Worm (Caenorhabditis elegans): ENCODE results near the gene T26H5.14.

The T26H5.14 gene

DNA sequence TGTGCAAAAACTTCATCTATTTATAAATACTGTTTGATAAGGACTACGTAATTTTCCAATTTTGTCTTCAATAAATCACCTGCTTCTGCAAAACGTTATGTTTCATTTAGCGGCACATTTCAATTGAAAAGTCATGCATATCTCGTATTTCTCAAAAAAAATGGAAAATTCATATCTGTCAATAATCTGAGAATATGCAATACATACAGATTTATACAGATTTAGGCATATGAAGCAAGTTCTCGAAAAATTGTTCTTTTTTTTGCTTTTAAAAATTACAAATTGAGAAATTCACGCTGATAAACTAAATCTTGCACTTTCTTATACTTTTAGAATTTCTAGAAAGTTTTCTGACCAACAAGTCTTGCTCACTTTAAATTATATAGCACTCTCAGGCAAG, 4.8 kb upstream of the T26H5.14 start, which contains the start of gene T26H5.11:
Gene T26H5.11, minus strand, starts transcription at position 101 of the 400 bp plus-strand sequence.
- TF ChIP-seq sma-3 (GFP tag; optimal IDR thresholded peaks at IDR 0.05) (no peak), sem-4 (tag; optimal IDR thresholded peaks at IDR 0.05) (no peak), fos-1 (tag; optimal IDR thresholded peaks at IDR 0.05) (no peak), blmp-1 (tag; optimal IDR thresholded peaks at IDR 0.05; ENCODE audit: insufficient read depth) (no peak), C34F6.9 (tag; optimal IDR thresholded peaks at IDR 0.05) (no peak), ama-1 (optimal IDR thresholded peaks at IDR 0.05) (no peak), aly-2 (tag; optimal IDR thresholded peaks at IDR 0.05) (no peak), nhr-25 (tag; optimal IDR thresholded peaks at IDR 0.05) (no peak), lsy-2 (tag; optimal IDR thresholded peaks at IDR 0.05) (no peak), nhr-11 (tag; optimal IDR thresholded peaks at IDR 0.05) (no peak), mbf-1 (tag; optimal IDR thresholded peaks at IDR 0.05) (no peak), egl-27 (tag; optimal IDR thresholded peaks at IDR 0.05) (no peak), nhr-77 (tag; optimal IDR thresholded peaks at IDR 0.05) (no peak), nhr-12 (tag; optimal IDR thresholded peaks at IDR 0.05) (no peak), crh-2 (tag; optimal IDR thresholded peaks at IDR 0.05) (no peak), ceh-16 (tag; optimal IDR thresholded peaks at IDR 0.05) (no peak), unc-55 (GFP tag; optimal IDR thresholded peaks at IDR 0.05) (no peak)

DNA sequence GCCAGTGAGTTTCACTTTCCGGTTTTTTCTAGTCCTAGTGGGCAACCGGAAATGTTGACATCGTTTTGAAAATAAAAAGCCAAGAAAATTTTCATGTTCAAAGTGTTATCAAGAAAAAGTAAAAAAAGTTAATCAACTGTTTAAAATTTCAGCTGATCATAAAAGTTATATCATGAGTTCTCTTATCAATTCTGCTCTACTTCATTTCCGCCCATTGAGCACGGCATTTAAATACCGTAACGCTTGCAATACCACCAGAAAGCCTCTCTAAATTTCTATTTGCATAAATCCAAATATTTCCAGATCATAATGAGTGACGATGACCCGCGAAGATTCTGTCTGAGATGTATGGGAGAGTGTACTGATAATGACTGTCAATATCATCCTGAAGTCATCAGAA, 4.3 kb upstream of the T26H5.14 start, which contains the start of gene T26H5.9:
Gene T26H5.9, plus strand, starts transcription at position 302 of the 400 bp plus-strand sequence.
- TF ChIP-seq nhr-25 (tag; optimal IDR thresholded peaks at IDR 0.05) (no peak), fos-1 (tag; optimal IDR thresholded peaks at IDR 0.05) (peak; percentile 29)

DNA sequence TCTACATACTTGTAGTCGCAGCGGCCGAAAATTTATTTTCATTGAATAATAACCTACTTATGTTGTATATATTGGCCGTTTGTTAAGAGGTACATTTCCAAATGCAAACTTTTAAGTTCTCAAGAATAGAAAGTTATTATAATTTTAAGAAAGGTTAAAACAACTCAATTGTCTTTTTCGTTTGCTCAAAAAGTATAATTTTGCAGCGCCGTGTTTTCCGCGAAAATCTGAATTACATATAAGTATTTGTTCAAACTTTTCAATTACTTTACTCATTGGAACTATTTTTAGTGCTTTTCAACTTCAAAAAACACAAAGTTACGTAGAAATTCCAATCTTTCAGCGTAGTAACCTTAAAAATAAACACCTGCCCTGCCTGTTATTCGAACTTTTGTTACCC, 3.5 kb upstream of the T26H5.14 start, which contains the start of gene srh-239:
Gene srh-239, plus strand, starts transcription at position 301 of the 400 bp plus-strand sequence.
- TF ChIP-seq ceh-16 (tag; optimal IDR thresholded peaks at IDR 0.05) (no peak), unc-55 (GFP tag; optimal IDR thresholded peaks at IDR 0.05) (no peak), ztf-1 (GFP tag; conservative IDR thresholded peaks at IDR 0.05) (no peak), F13H6.1 (tag; optimal IDR thresholded peaks at IDR 0.05) (no peak), gmeb-1 (tag; optimal IDR thresholded peaks at IDR 0.05) (no peak), blmp-1 (tag; optimal IDR thresholded peaks at IDR 0.05; ENCODE audit: insufficient read depth) (no peak), unc-39 (tag; optimal IDR thresholded peaks at IDR 0.05) (no peak), elt-3 (tag; optimal IDR thresholded peaks at IDR 0.05) (no peak), lsy-2 (tag; optimal IDR thresholded peaks at IDR 0.05) (no peak), lin-11 (tag; optimal IDR thresholded peaks at IDR 0.05) (no peak), nhr-237 (tag; optimal IDR thresholded peaks at IDR 0.05) (no peak), nhr-129 (tag; optimal IDR thresholded peaks at IDR 0.05) (no peak), ceh-82 (tag; optimal IDR thresholded peaks at IDR 0.05) (no peak), lin-13 (GFP tag; optimal IDR thresholded peaks at IDR 0.05) (no peak), mbf-1 (tag; optimal IDR thresholded peaks at IDR 0.05) (no peak), lin-39 (tag; optimal IDR thresholded peaks at IDR 0.05) (no peak), nhr-25 (tag; optimal IDR thresholded peaks at IDR 0.05) (no peak), sma-3 (GFP tag; optimal IDR thresholded peaks at IDR 0.05) (no peak), ama-1 (optimal IDR thresholded peaks at IDR 0.05) (no peak), nhr-12 (tag; optimal IDR thresholded peaks at IDR 0.05) (no peak)

DNA sequence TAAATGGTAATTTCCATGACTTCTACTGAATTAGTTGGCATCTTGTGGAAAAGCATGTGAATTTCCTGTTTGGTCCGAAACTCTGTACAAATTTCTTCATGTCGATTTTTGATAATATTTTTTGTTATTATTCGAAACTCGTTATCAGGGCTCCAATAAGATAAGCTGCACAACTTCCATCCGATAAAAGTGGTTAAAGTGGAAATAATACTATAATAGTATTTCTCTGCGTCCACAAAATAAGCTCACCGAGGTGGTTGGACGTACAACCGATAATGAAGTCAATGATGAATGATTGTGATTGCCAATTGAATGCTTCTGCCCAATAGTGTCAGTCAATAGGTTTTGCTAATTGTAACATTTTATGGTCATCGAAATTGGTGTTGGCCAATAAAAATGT, 557 bp upstream of the T26H5.14 start, which contains the start of gene T26H5.4:
Gene T26H5.4, minus strand, starts transcription at position 294 of the 400 bp plus-strand sequence.
- TF ChIP-seq lin-11 (tag; optimal IDR thresholded peaks at IDR 0.05) (no peak), unc-39 (tag; optimal IDR thresholded peaks at IDR 0.05) (no peak), unc-55 (GFP tag; optimal IDR thresholded peaks at IDR 0.05) (no peak), fos-1 (tag; optimal IDR thresholded peaks at IDR 0.05) (peak; percentile 39)

DNA sequence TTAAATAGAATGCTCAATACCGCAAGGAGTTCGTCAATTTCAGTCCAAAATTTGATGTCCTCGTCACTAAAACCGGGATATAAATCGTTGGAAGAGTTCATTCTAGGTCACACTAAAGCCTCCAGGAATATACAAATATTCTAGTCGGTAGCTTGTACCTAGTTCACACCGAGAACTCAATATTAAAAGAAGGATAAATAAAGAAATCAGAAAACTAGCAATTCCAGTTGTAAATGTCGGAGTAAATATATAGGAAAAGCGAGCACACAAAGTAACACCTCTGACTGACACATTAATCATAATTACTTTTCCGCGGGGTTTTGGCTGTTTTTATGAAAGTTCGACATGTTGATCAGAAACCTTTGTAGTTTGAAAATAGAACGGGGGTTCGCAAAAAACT, 2.5 kb downstream of the T26H5.14 start, which contains the start of gene srw-33:
Gene srw-33, minus strand, starts transcription at position 101 of the 400 bp plus-strand sequence.
- TF ChIP-seq peb-1 (tag; optimal IDR thresholded peaks at IDR 0.05) (no peak), unc-39 (tag; optimal IDR thresholded peaks at IDR 0.05) (no peak), lin-11 (tag; optimal IDR thresholded peaks at IDR 0.05) (no peak), sem-4 (tag; optimal IDR thresholded peaks at IDR 0.05) (no peak), nhr-11 (tag; optimal IDR thresholded peaks at IDR 0.05) (no peak), sma-3 (GFP tag; optimal IDR thresholded peaks at IDR 0.05) (no peak), nhr-12 (tag; optimal IDR thresholded peaks at IDR 0.05) (no peak), ztf-11 (tag; optimal IDR thresholded peaks at IDR 0.05) (no peak), ztf-4 (tag; optimal IDR thresholded peaks at IDR 0.05) (no peak), elt-1 (tag; optimal IDR thresholded peaks at IDR 0.05) (no peak), ceh-82 (tag; optimal IDR thresholded peaks at IDR 0.05) (no peak), crh-2 (tag; optimal IDR thresholded peaks at IDR 0.05) (no peak), nhr-129 (tag; optimal IDR thresholded peaks at IDR 0.05) (no peak), Y55F3AM.14 (GFP tag; optimal IDR thresholded peaks at IDR 0.05) (no peak), R02D3.7 (tag; optimal IDR thresholded peaks at IDR 0.05) (no peak), F13H6.1 (tag; optimal IDR thresholded peaks at IDR 0.05) (no peak), nhr-6 (tag; optimal IDR thresholded peaks at IDR 0.05) (no peak), lsy-2 (tag; optimal IDR thresholded peaks at IDR 0.05) (no peak), lin-13 (GFP tag; optimal IDR thresholded peaks at IDR 0.05) (no peak)

Measured in whole organism, L2 larva.